Worm (Caenorhabditis elegans) whole organism, L1 larva: ENCODE data around the gene F47G3.1.

Experiments used
- C16A3.4 ChIP-seq: fragments of 150-350 bp; optimal IDR thresholded peaks from 2 replicates; lab custom pipeline; 2014; ENCODE audit warnings: missing biosample characterization, missing genetic modification characterization
- lin-35 ChIP-seq, 2 experiments: fragments of 150-350 bp; optimal IDR thresholded peaks; 2 replicates each; lab custom pipeline; 2014; ENCODE audit warnings: missing biosample characterization in 2 of 2, missing genetic modification characterization in 2 of 2, missing genetic modification reagents in 2 of 2
- nhr-11 ChIP-seq: fragments of 150-350 bp; optimal IDR thresholded peaks from 2 replicates; lab custom pipeline; 2014; ENCODE audit warnings: missing biosample characterization, missing genetic modification characterization
- tbx-2 ChIP-seq: sonication (generic microtip); optimal IDR thresholded peaks from 2 replicates; lab custom pipeline; 2016; ENCODE audit warnings: missing genetic modification characterization, missing compliant biosample characterization
- unc-62 ChIP-seq: fragments of 150-350 bp; optimal IDR thresholded peaks from 2 replicates; lab custom pipeline; 2014; ENCODE audit warnings: missing biosample characterization, missing genetic modification reagents, missing genetic modification characterization

DNA sequence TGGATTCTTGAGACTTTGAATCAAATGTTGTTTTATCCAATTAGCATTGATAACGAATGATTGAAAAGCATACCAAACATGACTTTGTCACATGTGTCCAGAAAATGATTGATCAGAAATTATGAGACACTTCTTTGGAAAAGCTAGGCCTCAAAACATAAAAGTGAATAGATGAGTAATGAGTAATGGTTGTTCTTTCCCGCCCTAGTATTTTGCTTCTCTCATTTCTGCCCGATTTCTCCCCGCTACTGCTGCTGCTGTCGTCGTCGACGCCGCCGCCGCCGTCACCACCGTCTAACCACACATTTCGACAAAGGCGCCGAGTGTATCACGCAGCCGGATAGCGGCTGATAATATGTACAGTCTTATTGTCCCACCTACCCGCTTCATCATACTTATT is at the start of gene F47G3.1:
- no peak for TF ChIP-seq tbx-2 (tag; lab: Kevin White, UChicago)
- TF ChIP-seq C16A3.4, result no peak
- no peak for TF ChIP-seq nhr-11 (tag; lab: Kevin White, UChicago)
- no peak for TF ChIP-seq lin-35 (GFP tag; optimal IDR thresholded peaks at IDR 0.05; lab: Kevin White, UChicago)
- TF ChIP-seq unc-62 (GFP tag; lab: Kevin White, UChicago), result no peak
